Worm (Caenorhabditis elegans) whole organism, young adult: Measurements from ENCODE around the gene spp-21.

ENCODE experiments used
- B0019.2 ChIP-seq: fragments of 200-800 bp; sonication (Bioruptor generic); conservative IDR thresholded peaks from 2 replicates; pipeline ENCODE4 v1.3.6; 2022; ENCODE audit warnings: missing genetic modification reagents, missing genetic modification characterization, missing compliant biosample characterization
- C06A6.2 ChIP-seq: fragments of 200-800 bp; sonication (Bioruptor generic); conservative IDR thresholded peaks from 2 replicates; pipeline ENCODE4 v1.3.6; 2022; ENCODE audit warnings: missing genetic modification characterization, missing compliant biosample characterization
- C17E4.6 ChIP-seq: fragments of 200-800 bp; sonication (Bioruptor generic); IDR thresholded peaks from 2 replicates; pipeline ENCODE4 v1.3.6; 2022; ENCODE audit warnings: missing genetic modification reagents, missing genetic modification characterization, missing compliant biosample characterization
- D2030.7 ChIP-seq: fragments of 200-800 bp; sonication (Bioruptor generic); IDR thresholded peaks from 2 replicates; pipeline ENCODE4 v1.3.6; 2022; ENCODE audit warnings: missing genetic modification reagents, missing genetic modification characterization, missing compliant biosample characterization
- F22D6.2 ChIP-seq: sonication (generic microtip); optimal IDR thresholded peaks from 2 replicates; lab custom pipeline; 2016; ENCODE audit warnings: mild to moderate bottlenecking, missing genetic modification characterization, missing compliant biosample characterization
- F37B4.10 ChIP-seq: fragments of 200-800 bp; sonication (Bioruptor generic); IDR thresholded peaks from 2 replicates; pipeline ENCODE4 v1.3.6; 2022; ENCODE audit warnings: missing genetic modification characterization, missing compliant biosample characterization
- F49E8.2 ChIP-seq: sonication (generic microtip); optimal IDR thresholded peaks from 3 replicates; lab custom pipeline; 2017; ENCODE audit warnings: missing genetic modification characterization, mild to moderate bottlenecking, missing compliant biosample characterization, antibody characterized with exemption, moderate library complexity; ENCODE audit not compliant: insufficient read depth
- F55B11.4 ChIP-seq: sonication (generic microtip); optimal IDR thresholded peaks from 2 replicates; lab custom pipeline; 2016; ENCODE audit warnings: missing compliant biosample characterization, missing genetic modification characterization, borderline replicate concordance; ENCODE audit not compliant: insufficient read depth
- F57A8.1 ChIP-seq: fragments of 200-800 bp; sonication (Bioruptor generic); optimal IDR thresholded peaks from 2 replicates; lab custom pipeline; 2018; ENCODE audit warnings: mild to moderate bottlenecking, missing genetic modification characterization, moderate library complexity, missing compliant biosample characterization
- K11D2.4 ChIP-seq: fragments of 200-800 bp; sonication (Bioruptor generic); IDR thresholded peaks from 2 replicates; pipeline ENCODE4 v1.3.6; 2022; ENCODE audit warnings: missing genetic modification reagents, missing genetic modification characterization, missing compliant biosample characterization
- K12H6.12 ChIP-seq: fragments of 200-800 bp; sonication (Bioruptor generic); optimal IDR thresholded peaks from 2 replicates; lab custom pipeline; 2018; ENCODE audit warnings: mild to moderate bottlenecking, missing genetic modification characterization, missing compliant biosample characterization
- T07F8.4 ChIP-seq: sonication (generic microtip); optimal IDR thresholded peaks from 2 replicates; lab custom pipeline; 2016; ENCODE audit warnings: mild to moderate bottlenecking, missing genetic modification characterization, moderate library complexity, missing compliant biosample characterization
- Y53F4B.3 ChIP-seq: fragments of 200-800 bp; sonication (Bioruptor generic); IDR thresholded peaks from 2 replicates; pipeline ENCODE4 v1.3.6; 2022; ENCODE audit warnings: missing genetic modification reagents, missing genetic modification characterization, missing compliant biosample characterization
- aptf-2 ChIP-seq: fragments of 200-800 bp; sonication (Bioruptor generic); conservative IDR thresholded peaks from 2 replicates; pipeline ENCODE4 v1.3.6; 2022; ENCODE audit warnings: missing genetic modification reagents, missing genetic modification characterization, missing compliant biosample characterization
- atf-7 ChIP-seq: sonication (generic microtip); optimal IDR thresholded peaks from 2 replicates; lab custom pipeline; 2017; ENCODE audit warnings: mild to moderate bottlenecking, missing genetic modification characterization, missing compliant biosample characterization
- attf-3 ChIP-seq: fragments of 200-800 bp; sonication (Bioruptor generic); conservative IDR thresholded peaks from 2 replicates; pipeline ENCODE4 v1.3.6; 2022; ENCODE audit warnings: missing genetic modification reagents, missing genetic modification characterization, missing compliant biosample characterization
- bed-2 ChIP-seq: fragments of 200-800 bp; sonication (Bioruptor generic); IDR thresholded peaks from 2 replicates; pipeline ENCODE4 v1.3.6; 2022; ENCODE audit warnings: missing genetic modification reagents, missing genetic modification characterization, missing compliant biosample characterization
- ccch-3 ChIP-seq: fragments of 200-800 bp; sonication (Bioruptor generic); optimal IDR thresholded peaks from 2 replicates; lab custom pipeline; 2018; ENCODE audit warnings: mild to moderate bottlenecking, missing genetic modification characterization, missing compliant biosample characterization
- ceh-100 ChIP-seq: fragments of 200-800 bp; sonication (Bioruptor generic); IDR thresholded peaks from 2 replicates; pipeline ENCODE4 v1.3.6; 2022; ENCODE audit warnings: missing genetic modification reagents, missing genetic modification characterization, missing compliant biosample characterization
- ceh-40 ChIP-seq: fragments of 200-800 bp; sonication (Bioruptor generic); IDR thresholded peaks from 2 replicates; pipeline ENCODE4 v1.3.6; 2022; ENCODE audit warnings: missing genetic modification characterization, missing compliant biosample characterization
- ceh-58 ChIP-seq: fragments of 200-800 bp; sonication (Bioruptor generic); IDR thresholded peaks from 2 replicates; pipeline ENCODE4 v1.3.6; 2022; ENCODE audit warnings: missing genetic modification characterization, missing compliant biosample characterization
- ceh-91 ChIP-seq: fragments of 200-800 bp; sonication (Bioruptor generic); IDR thresholded peaks from 2 replicates; pipeline ENCODE4 v1.3.6; 2022; ENCODE audit warnings: missing genetic modification reagents, missing genetic modification characterization, missing compliant biosample characterization
- chd-7 ChIP-seq: sonication (generic microtip); optimal IDR thresholded peaks from 2 replicates; lab custom pipeline; 2016; ENCODE audit warnings: mild to moderate bottlenecking, missing genetic modification characterization, moderate library complexity, missing compliant biosample characterization
- die-1 ChIP-seq: sonication (generic microtip); optimal IDR thresholded peaks from 2 replicates; lab custom pipeline; 2016; ENCODE audit warnings: missing genotype, mild to moderate bottlenecking, missing genetic modification characterization, missing compliant biosample characterization
- dox-1 ChIP-seq: fragments of 200-800 bp; sonication (Bioruptor generic); IDR thresholded peaks from 2 replicates; pipeline ENCODE4 v1.3.6; 2022; ENCODE audit warnings: missing genetic modification reagents, missing genetic modification characterization, missing compliant biosample characterization
- egl-18 ChIP-seq: fragments of 200-800 bp; sonication (Bioruptor generic); IDR thresholded peaks from 2 replicates; pipeline ENCODE4 v1.3.6; 2022; ENCODE audit warnings: missing genetic modification reagents, missing genetic modification characterization, missing compliant biosample characterization
- egrh-3 ChIP-seq: fragments of 200-800 bp; sonication (Bioruptor generic); IDR thresholded peaks from 2 replicates; pipeline ENCODE4 v1.3.6; 2022; ENCODE audit warnings: missing genetic modification reagents, missing genetic modification characterization, missing compliant biosample characterization
- fkh-3 ChIP-seq: sonication (generic microtip); optimal IDR thresholded peaks from 2 replicates; lab custom pipeline; 2016; ENCODE audit warnings: mild to moderate bottlenecking, missing genetic modification characterization, missing compliant biosample characterization
- him-1 ChIP-seq: sonication (generic microtip); optimal IDR thresholded peaks from 2 replicates; lab custom pipeline; 2016; ENCODE audit warnings: missing genotype, missing genetic modification reagents, missing genetic modification characterization, missing compliant biosample characterization
- lin-26 ChIP-seq: fragments of 200-800 bp; sonication (Bioruptor generic); IDR thresholded peaks from 2 replicates; pipeline ENCODE4 v1.3.6; 2022; ENCODE audit warnings: missing genetic modification reagents, missing genetic modification characterization, missing compliant biosample characterization
- lin-40 ChIP-seq: sonication (generic microtip); optimal IDR thresholded peaks from 2 replicates; lab custom pipeline; 2016; ENCODE audit warnings: missing genetic modification characterization, mild to moderate bottlenecking, missing compliant biosample characterization, missing genotype, missing genetic modification reagents
- madf-10 ChIP-seq: sonication (generic microtip); optimal IDR thresholded peaks from 2 replicates; lab custom pipeline; 2016; ENCODE audit warnings: mild to moderate bottlenecking, missing genetic modification characterization, missing compliant biosample characterization
- madf-3 ChIP-seq: fragments of 200-800 bp; sonication (Bioruptor generic); IDR thresholded peaks from 2 replicates; pipeline ENCODE4 v1.3.6; 2022; ENCODE audit warnings: missing genetic modification reagents, missing genetic modification characterization, missing compliant biosample characterization
- mel-28 ChIP-seq: sonication (generic microtip); optimal IDR thresholded peaks from 2 replicates; lab custom pipeline; 2016; ENCODE audit warnings: borderline replicate concordance, mild to moderate bottlenecking, missing genetic modification characterization, missing compliant biosample characterization
- nfya-2 ChIP-seq: fragments of 200-800 bp; sonication (Bioruptor generic); IDR thresholded peaks from 2 replicates; pipeline ENCODE4 v1.3.6; 2022; ENCODE audit warnings: missing genetic modification reagents, missing genetic modification characterization, missing compliant biosample characterization
- nhr-120 ChIP-seq: fragments of 200-800 bp; sonication (Bioruptor generic); IDR thresholded peaks from 2 replicates; pipeline ENCODE4 v1.3.6; 2022; ENCODE audit warnings: missing genetic modification characterization, missing compliant biosample characterization
- nhr-179 ChIP-seq: sonication (generic microtip); optimal IDR thresholded peaks from 2 replicates; lab custom pipeline; 2016; ENCODE audit warnings: mild to moderate bottlenecking, missing genetic modification characterization, missing compliant biosample characterization
- nhr-80 ChIP-seq: sonication (generic microtip); optimal IDR thresholded peaks from 2 replicates; lab custom pipeline; 2016; ENCODE audit warnings: missing genetic modification characterization, missing compliant biosample characterization
- pbrm-1 ChIP-seq: fragments of 200-800 bp; sonication (Bioruptor generic); IDR thresholded peaks from 2 replicates; pipeline ENCODE4 v1.3.6; 2022; ENCODE audit warnings: missing genetic modification reagents, missing genetic modification characterization, missing compliant biosample characterization
- rcor-1 ChIP-seq: fragments of 200-800 bp; sonication (Bioruptor generic); IDR thresholded peaks from 2 replicates; pipeline ENCODE4 v1.3.6; 2022; ENCODE audit warnings: missing genetic modification reagents, missing genetic modification characterization, missing compliant biosample characterization
- snpc-1.1 ChIP-seq: sonication (generic microtip); optimal IDR thresholded peaks from 2 replicates; lab custom pipeline; 2017; ENCODE audit warnings: missing genetic modification characterization, mild to moderate bottlenecking, missing compliant biosample characterization, antibody characterized with exemption, moderate library complexity, missing genotype, missing genetic modification reagents; ENCODE audit not compliant: insufficient read depth
- somi-1 ChIP-seq: fragments of 200-800 bp; sonication (Bioruptor generic); optimal IDR thresholded peaks from 2 replicates; lab custom pipeline; 2018; ENCODE audit warnings: mild to moderate bottlenecking, missing genetic modification characterization, missing compliant biosample characterization
- unc-130 ChIP-seq: sonication (generic microtip); optimal IDR thresholded peaks from 2 replicates; lab custom pipeline; 2016; ENCODE audit warnings: missing genetic modification reagents, missing genetic modification characterization, missing compliant biosample characterization
- xnd-1 ChIP-seq: sonication (generic microtip); optimal IDR thresholded peaks from 2 replicates; lab custom pipeline; 2016; ENCODE audit warnings: missing genotype, missing genetic modification reagents, missing genetic modification characterization, missing compliant biosample characterization
- zfh-2 ChIP-seq: fragments of 200-800 bp; sonication (Bioruptor generic); conservative IDR thresholded peaks from 2 replicates; pipeline ENCODE4 v1.3.6; 2022; ENCODE audit warnings: missing genetic modification reagents, missing genetic modification characterization, missing compliant biosample characterization
- zim-3 ChIP-seq: sonication (generic microtip); optimal IDR thresholded peaks from 2 replicates; lab custom pipeline; 2017; ENCODE audit warnings: mild to moderate bottlenecking, missing genetic modification characterization, moderate library complexity, missing compliant biosample characterization
- ztf-18 ChIP-seq: sonication (generic microtip); optimal IDR thresholded peaks from 2 replicates; lab custom pipeline; 2016; ENCODE audit warnings: missing genotype, mild to moderate bottlenecking, missing genetic modification characterization, missing compliant biosample characterization
- ztf-22 ChIP-seq: fragments of 200-800 bp; sonication (Bioruptor generic); optimal IDR thresholded peaks from 2 replicates; lab custom pipeline; 2018; ENCODE audit warnings: mild to moderate bottlenecking, missing genetic modification characterization, moderate library complexity, missing compliant biosample characterization
- ztf-3 ChIP-seq: fragments of 200-800 bp; sonication (Bioruptor generic); optimal IDR thresholded peaks from 2 replicates; lab custom pipeline; 2018; ENCODE audit warnings: mild to moderate bottlenecking, missing genetic modification characterization, missing compliant biosample characterization

spp-21 gene

DNA sequence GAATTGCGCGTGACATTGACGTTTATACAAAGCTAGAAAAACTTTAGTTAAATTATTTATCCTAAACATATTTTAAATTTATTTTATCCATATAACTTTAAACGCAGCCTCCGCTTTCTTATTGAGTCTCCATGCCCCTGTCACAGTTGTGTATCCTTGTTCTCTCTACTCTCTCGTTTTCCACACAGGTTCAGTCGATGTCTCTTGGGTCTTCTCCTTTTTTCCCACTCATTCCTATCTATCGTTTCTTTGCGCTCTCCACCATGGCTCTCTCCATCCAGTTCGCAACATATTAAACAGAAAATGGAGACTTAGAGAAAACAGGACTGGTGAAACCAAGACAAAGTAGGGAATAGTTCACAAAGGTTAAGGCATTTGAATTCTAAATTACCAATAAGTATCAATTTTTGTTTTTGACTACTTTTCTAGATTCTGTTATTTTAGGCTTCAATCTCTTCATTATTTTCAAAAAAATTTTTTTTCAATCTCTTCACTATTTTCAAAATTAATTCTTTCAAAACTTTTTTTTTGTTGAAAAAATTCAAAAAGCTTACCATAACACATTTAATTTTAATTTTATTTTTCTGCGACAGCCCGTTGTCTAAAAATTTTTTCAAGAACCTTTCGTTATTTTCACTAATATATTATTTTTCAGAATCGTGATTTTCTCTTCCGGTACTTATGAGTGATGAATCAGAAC is 32.3 kb downstream of the spp-21 start, which contains the start of gene sdc-2 (continued):
- TF ChIP-seq attf-3 (GFP tag; lab: Robert Waterston, UW) (no peak), Y53F4B.3 (GFP tag; lab: Robert Waterston, UW) (no peak), bed-2 (no peak), lin-26 (GFP tag; lab: Robert Waterston, UW) (no peak), F37B4.10 (GFP tag; lab: Robert Waterston, UW) (no peak), snpc-1.1 (tag; lab: Kevin White, UChicago) (no peak), K12H6.12 (tag; lab: Kevin White, UChicago) (peak; percentile 37), ceh-58 (GFP tag; lab: Robert Waterston, UW) (no peak), zim-3 (tag; lab: Kevin White, UChicago) (no peak), dox-1 (GFP tag; lab: Robert Waterston, UW) (peak; percentile 86), B0019.2 (no peak), unc-130 (GFP tag; lab: Kevin White, UChicago) (no peak), zfh-2 (GFP tag; lab: Robert Waterston, UW) (no peak), F55B11.4 (tag; lab: Kevin White, UChicago) (no peak), T07F8.4 (tag; lab: Kevin White, UChicago) (no peak), ztf-3 (GFP tag; lab: Kevin White, UChicago) (no peak), ceh-91 (no peak), madf-10 (tag; lab: Kevin White, UChicago) (no peak), xnd-1 (tag; lab: Kevin White, UChicago) (no peak), nfya-2 (GFP tag; lab: Robert Waterston, UW) (no peak), F49E8.2 (tag; lab: Kevin White, UChicago) (no peak), chd-7 (no peak), lin-40 (tag; lab: Kevin White, UChicago) (peak; percentile 91), ztf-18 (tag; lab: Kevin White, UChicago) (no peak), F57A8.1 (GFP tag; lab: Kevin White, UChicago) (no peak), F22D6.2 (tag; lab: Kevin White, UChicago) (no peak), him-1 (no peak), egl-18 (GFP tag; lab: Robert Waterston, UW) (no peak), egrh-3 (GFP tag; lab: Robert Waterston, UW) (no peak), ceh-100 (GFP tag; lab: Robert Waterston, UW) (no peak), C06A6.2 (GFP tag; lab: Robert Waterston, UW) (no peak), fkh-3 (tag; lab: Kevin White, UChicago) (no peak), madf-3 (GFP tag; lab: Robert Waterston, UW) (no peak), rcor-1 (GFP tag; lab: Robert Waterston, UW) (peak; percentile 73), somi-1 (GFP tag; lab: Kevin White, UChicago) (peak; percentile 64), mel-28 (tag; lab: Kevin White, UChicago) (no peak), C17E4.6 (GFP tag; lab: Robert Waterston, UW) (no peak), nhr-179 (tag; lab: Kevin White, UChicago) (no peak), pbrm-1 (no peak), K11D2.4 (GFP tag; lab: Robert Waterston, UW) (peak; percentile 69; the same call in 1 of the 2 replicates), die-1 (no peak), nhr-80 (tag; lab: Kevin White, UChicago) (peak; percentile 77), ccch-3 (GFP tag; lab: Kevin White, UChicago) (no peak), D2030.7 (no peak), nhr-120 (no peak), ceh-40 (GFP tag; lab: Robert Waterston, UW) (no peak), ztf-22 (no peak), atf-7 (tag; lab: Kevin White, UChicago) (no peak), aptf-2 (GFP tag; lab: Robert Waterston, UW) (no peak)
